Fruit fly (Drosophila melanogaster) whole organism, prepupa: ENCODE measurements around the gene CG6652.

Experiments
- CG10669 ChIP-seq: fragments of 200-800 bp; sonication (Bioruptor generic); optimal IDR thresholded peaks from 3 replicates; lab custom pipeline; 2018; ENCODE audit warnings: missing biosample characterization, mild to moderate bottlenecking, missing genetic modification characterization, moderate library complexity
- CG11294 ChIP-seq: fragments of 200-800 bp; sonication (Bioruptor generic); IDR thresholded peaks from 2 replicates; pipeline ENCODE4 v1.3.6; 2022; ENCODE audit warnings: missing biosample characterization, missing genetic modification characterization
- CG11762 ChIP-seq: fragments of 200-800 bp; sonication (Bioruptor generic); optimal IDR thresholded peaks from 3 replicates; lab custom pipeline; 2016; ENCODE audit warnings: missing biosample characterization, missing genetic modification characterization; ENCODE audit not compliant: insufficient read depth
- CG11902 ChIP-seq: fragments of 200-800 bp; sonication (Bioruptor generic); optimal IDR thresholded peaks from 3 replicates; lab custom pipeline; 2016; ENCODE audit warnings: missing biosample characterization, missing genetic modification characterization
- CG1621 ChIP-seq: fragments of 200-800 bp; sonication (Bioruptor generic); optimal IDR thresholded peaks from 3 replicates; lab custom pipeline; 2018; ENCODE audit warnings: missing biosample characterization, mild to moderate bottlenecking, missing genetic modification characterization
- CG16779 ChIP-seq: fragments of 200-800 bp; sonication (Bioruptor generic); optimal IDR thresholded peaks from 3 replicates; lab custom pipeline; 2017; ENCODE audit warnings: missing biosample characterization, mild to moderate bottlenecking, missing genetic modification characterization
- CG3032 ChIP-seq: fragments of 200-800 bp; optimal IDR thresholded peaks from 2 replicates; lab custom pipeline; 2019; ENCODE audit warnings: missing biosample characterization, mild to moderate bottlenecking, missing genetic modification characterization, moderate library complexity
- CG31627 ChIP-seq: fragments of 200-800 bp; sonication (Bioruptor generic); optimal IDR thresholded peaks from 3 replicates; lab custom pipeline; 2016; ENCODE audit warnings: missing biosample characterization, missing genetic modification characterization
- CG32006 ChIP-seq: fragments of 200-800 bp; sonication (Bioruptor generic); optimal IDR thresholded peaks from 3 replicates; lab custom pipeline; 2017; ENCODE audit warnings: missing biosample characterization, mild to moderate bottlenecking, missing genetic modification characterization
- CG34406 ChIP-seq: fragments of 200-800 bp; sonication (Bioruptor generic); optimal IDR thresholded peaks from 3 replicates; lab custom pipeline; 2016; ENCODE audit warnings: missing biosample characterization, missing genetic modification characterization
- CG3919 ChIP-seq: fragments of 200-800 bp; sonication (Bioruptor generic); optimal IDR thresholded peaks from 3 replicates; lab custom pipeline; 2016; ENCODE audit warnings: missing biosample characterization, missing genetic modification characterization
- CG4318 ChIP-seq: fragments of 200-800 bp; sonication (Bioruptor generic); optimal IDR thresholded peaks from 3 replicates; lab custom pipeline; 2017; ENCODE audit warnings: missing biosample characterization, mild to moderate bottlenecking, missing genetic modification characterization
- CG6276 ChIP-seq: fragments of 200-800 bp; sonication (Bioruptor generic); optimal IDR thresholded peaks from 2 replicates; lab custom pipeline; 2017; ENCODE audit warnings: missing biosample characterization, mild to moderate bottlenecking, missing genetic modification characterization
- CG6808 ChIP-seq: fragments of 200-800 bp; sonication (Bioruptor generic); optimal IDR thresholded peaks from 3 replicates; lab custom pipeline; 2017; ENCODE audit warnings: missing biosample characterization, missing genetic modification characterization, mild to moderate bottlenecking, moderate library complexity, missing genetic modification reagents
- CG6854 ChIP-seq: fragments of 200-800 bp; sonication (Bioruptor generic); optimal IDR thresholded peaks from 2 replicates; lab custom pipeline; 2017; ENCODE audit warnings: missing biosample characterization, mild to moderate bottlenecking, missing genetic modification characterization
- CG8119 ChIP-seq: fragments of 200-800 bp; sonication (Bioruptor generic); IDR thresholded peaks from 3 replicates; pipeline ENCODE4 v1.3.6; 2022; ENCODE audit warnings: missing biosample characterization, missing genetic modification characterization
- CG8319 ChIP-seq: fragments of 200-800 bp; sonication (Bioruptor generic); optimal IDR thresholded peaks from 3 replicates; lab custom pipeline; 2016; ENCODE audit warnings: missing biosample characterization, missing genetic modification characterization
- Eip75B ChIP-seq: fragments of 200-800 bp; sonication (Bioruptor generic); optimal IDR thresholded peaks from 3 replicates; lab custom pipeline; 2016; ENCODE audit warnings: missing biosample characterization, missing genetic modification characterization
- Eip78C ChIP-seq: fragments of 200-800 bp; sonication (Bioruptor generic); peaks from one replicate; lab custom pipeline; 2016; ENCODE audit warnings: missing biosample characterization, missing genetic modification characterization
- Eip93F ChIP-seq: fragments of 200-800 bp; sonication (Bioruptor generic); optimal IDR thresholded peaks from 2 replicates; lab custom pipeline; 2016; ENCODE audit warnings: missing biosample characterization, mild to moderate bottlenecking, missing genetic modification characterization
- Ets21C ChIP-seq: fragments of 200-800 bp; sonication (Bioruptor generic); optimal IDR thresholded peaks from 3 replicates; lab custom pipeline; 2016; ENCODE audit warnings: missing biosample characterization, missing genetic modification characterization
- Ets96B ChIP-seq: fragments of 200-800 bp; optimal IDR thresholded peaks from 2 replicates; lab custom pipeline; 2019; ENCODE audit warnings: missing biosample characterization, mild to moderate bottlenecking, missing genetic modification characterization, moderate library complexity
- Hr38 ChIP-seq: sonication (Bioruptor generic); optimal IDR thresholded peaks from 2 replicates; lab custom pipeline; 2016; ENCODE audit warnings: missing biosample characterization, missing genetic modification characterization
- Hr39 ChIP-seq: fragments of 200-800 bp; sonication (Bioruptor generic); optimal IDR thresholded peaks from 2 replicates; lab custom pipeline; 2016; ENCODE audit warnings: missing biosample characterization, missing genetic modification characterization
- Hr4 ChIP-seq: fragments of 200-800 bp; sonication (Bioruptor generic); optimal IDR thresholded peaks from 3 replicates; lab custom pipeline; 2016; ENCODE audit warnings: missing biosample characterization, missing genetic modification characterization
- Lpt ChIP-seq: fragments of 200-800 bp; sonication (Bioruptor generic); optimal IDR thresholded peaks from 3 replicates; lab custom pipeline; 2016; ENCODE audit warnings: missing biosample characterization, missing genetic modification characterization
- Met ChIP-seq: fragments of 200-800 bp; sonication (Bioruptor generic); optimal IDR thresholded peaks from 3 replicates; lab custom pipeline; 2016; ENCODE audit warnings: missing biosample characterization, missing genetic modification characterization
- Smox ChIP-seq: fragments of 200-800 bp; sonication (Bioruptor generic); optimal IDR thresholded peaks from 3 replicates; lab custom pipeline; 2016; ENCODE audit warnings: missing biosample characterization, missing genetic modification characterization
- Sox102F ChIP-seq: fragments of 200-800 bp; sonication (Bioruptor generic); optimal IDR thresholded peaks from 2 replicates; lab custom pipeline; 2016; ENCODE audit warnings: missing biosample characterization, mild to moderate bottlenecking, missing genetic modification characterization
- Sox14 ChIP-seq: fragments of 200-800 bp; sonication (Bioruptor generic); optimal IDR thresholded peaks from 3 replicates; lab custom pipeline; 2016; ENCODE audit warnings: missing biosample characterization, missing genetic modification characterization
- Sox15 ChIP-seq: fragments of 200-800 bp; sonication (Bioruptor generic); optimal IDR thresholded peaks from 3 replicates; lab custom pipeline; 2016; ENCODE audit warnings: missing biosample characterization, missing genetic modification characterization
- achi ChIP-seq: fragments of 200-800 bp; sonication (Bioruptor generic); optimal IDR thresholded peaks from 3 replicates; lab custom pipeline; 2016; ENCODE audit warnings: missing biosample characterization, missing genetic modification characterization
- acj6 ChIP-seq: fragments of 200-800 bp; sonication (Bioruptor generic); optimal IDR thresholded peaks from 3 replicates; lab custom pipeline; 2016; ENCODE audit warnings: missing biosample characterization, missing genetic modification characterization
- dac ChIP-seq: fragments of 200-800 bp; sonication (Bioruptor generic); optimal IDR thresholded peaks from 2 replicates; lab custom pipeline; 2017; ENCODE audit warnings: missing biosample characterization, mild to moderate bottlenecking, missing genetic modification characterization
- dsx ChIP-seq: fragments of 200-800 bp; optimal IDR thresholded peaks from 3 replicates; lab custom pipeline; 2019; ENCODE audit warnings: missing biosample characterization, mild to moderate bottlenecking, missing genetic modification characterization, moderate library complexity; ENCODE audit not compliant: poor library complexity, severe bottlenecking
- eg ChIP-seq: fragments of 200-800 bp; sonication (Bioruptor generic); IDR thresholded peaks from 3 replicates; pipeline ENCODE4 v1.3.6; 2022; ENCODE audit warnings: missing biosample characterization, missing genetic modification characterization
- esn ChIP-seq: fragments of 200-800 bp; sonication (Bioruptor generic); optimal IDR thresholded peaks from 2 replicates; lab custom pipeline; 2016; ENCODE audit warnings: missing biosample characterization, mild to moderate bottlenecking, missing genetic modification characterization, moderate library complexity
- fd59A ChIP-seq: fragments of 200-800 bp; sonication (Bioruptor generic); optimal IDR thresholded peaks from 2 replicates; lab custom pipeline; 2017; ENCODE audit warnings: missing biosample characterization, mild to moderate bottlenecking, missing genetic modification characterization, missing genetic modification reagents
- fd85E ChIP-seq: fragments of 200-800 bp; sonication (Bioruptor generic); optimal IDR thresholded peaks from 3 replicates; lab custom pipeline; 2016; ENCODE audit warnings: missing biosample characterization, missing genetic modification characterization
- fkh ChIP-seq: fragments of 200-800 bp; sonication (Bioruptor generic); optimal IDR thresholded peaks from 3 replicates; lab custom pipeline; 2017; ENCODE audit warnings: missing biosample characterization, mild to moderate bottlenecking, missing genetic modification characterization, moderate library complexity
- pdm3 ChIP-seq: fragments of 200-800 bp; sonication (Bioruptor generic); optimal IDR thresholded peaks from 3 replicates; lab custom pipeline; 2016; ENCODE audit warnings: missing biosample characterization, missing genetic modification characterization
- spab ChIP-seq: fragments of 200-800 bp; sonication (Bioruptor generic); optimal IDR thresholded peaks from 2 replicates; lab custom pipeline; 2017; ENCODE audit warnings: missing biosample characterization, mild to moderate bottlenecking, missing genetic modification characterization, missing genetic modification reagents
- ss ChIP-seq, 2 experiments: fragments of 200-800 bp; sonication (Bioruptor generic); optimal IDR thresholded peaks; 2 replicates in 1 of 2; 3 replicates in 1 of 2; lab custom pipeline; 2017 to 2018; ENCODE audit warnings: mild to moderate bottlenecking in 2 of 2, missing biosample characterization in 2 of 2, missing genetic modification characterization in 2 of 2, moderate library complexity in 1 of 2
- svp ChIP-seq: fragments of 200-800 bp; sonication (Bioruptor generic); peaks from one replicate; lab custom pipeline; 2016; ENCODE audit warnings: missing biosample characterization, missing genetic modification characterization
- topi ChIP-seq: fragments of 200-800 bp; sonication (Bioruptor generic); optimal IDR thresholded peaks from 3 replicates; lab custom pipeline; 2016; ENCODE audit warnings: missing biosample characterization, missing genetic modification characterization
- vri ChIP-seq: fragments of 200-800 bp; sonication (Bioruptor generic); optimal IDR thresholded peaks from 3 replicates; lab custom pipeline; 2016; ENCODE audit warnings: missing biosample characterization, mild to moderate bottlenecking, missing genetic modification characterization

CG6652 gene

DNA sequence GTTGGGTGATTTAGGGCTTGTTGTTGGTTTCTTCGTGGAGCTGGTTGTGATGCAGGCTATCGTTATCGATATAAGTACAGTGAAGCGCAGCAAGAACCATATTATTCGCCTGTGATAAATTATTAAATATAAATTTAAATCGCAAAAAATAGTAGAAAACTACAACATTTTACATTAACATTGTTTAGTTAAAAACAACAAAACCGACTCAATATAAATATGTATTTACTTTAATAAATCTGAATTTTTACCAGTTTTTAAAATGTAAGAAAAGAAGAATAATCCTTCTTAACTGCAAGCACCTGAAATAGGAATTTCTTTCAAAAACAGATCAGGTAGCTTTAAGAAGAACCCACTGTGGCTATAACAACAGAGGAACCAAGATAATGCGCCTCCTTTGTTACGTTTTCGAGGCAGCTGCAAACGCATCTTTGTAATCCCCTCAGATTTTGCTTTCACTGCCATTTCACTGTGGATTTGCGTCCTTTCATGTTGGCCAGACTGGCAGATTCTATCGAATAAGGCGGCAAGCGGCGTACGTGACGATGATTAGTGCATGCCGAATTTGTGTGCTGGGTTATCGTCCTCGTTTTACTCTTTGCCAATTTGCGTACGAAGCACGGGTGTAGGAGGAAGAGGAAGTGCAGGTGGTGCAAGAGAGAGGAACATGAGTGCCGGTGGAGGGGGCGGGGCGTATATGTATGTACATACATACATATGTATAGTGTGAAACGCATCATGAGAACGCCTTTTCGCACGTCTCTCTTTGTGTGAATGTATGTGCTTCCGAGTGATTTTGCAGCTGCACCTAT is 12.0 kb downstream of the CG6652 start (continued):
- TF ChIP-seq pdm3 (GFP tag; lab: Kevin White, UChicago) (peak; percentile 17), Sox14 (peak; percentile 34), fd59A (no peak), eg (no peak), CG8319 (GFP tag; lab: Kevin White, UChicago) (peak; percentile 7), Met (peak; percentile 36), esn (peak; percentile 77), dsx (GFP tag; lab: Kevin White, UChicago) (no peak), achi (no peak)

DNA sequence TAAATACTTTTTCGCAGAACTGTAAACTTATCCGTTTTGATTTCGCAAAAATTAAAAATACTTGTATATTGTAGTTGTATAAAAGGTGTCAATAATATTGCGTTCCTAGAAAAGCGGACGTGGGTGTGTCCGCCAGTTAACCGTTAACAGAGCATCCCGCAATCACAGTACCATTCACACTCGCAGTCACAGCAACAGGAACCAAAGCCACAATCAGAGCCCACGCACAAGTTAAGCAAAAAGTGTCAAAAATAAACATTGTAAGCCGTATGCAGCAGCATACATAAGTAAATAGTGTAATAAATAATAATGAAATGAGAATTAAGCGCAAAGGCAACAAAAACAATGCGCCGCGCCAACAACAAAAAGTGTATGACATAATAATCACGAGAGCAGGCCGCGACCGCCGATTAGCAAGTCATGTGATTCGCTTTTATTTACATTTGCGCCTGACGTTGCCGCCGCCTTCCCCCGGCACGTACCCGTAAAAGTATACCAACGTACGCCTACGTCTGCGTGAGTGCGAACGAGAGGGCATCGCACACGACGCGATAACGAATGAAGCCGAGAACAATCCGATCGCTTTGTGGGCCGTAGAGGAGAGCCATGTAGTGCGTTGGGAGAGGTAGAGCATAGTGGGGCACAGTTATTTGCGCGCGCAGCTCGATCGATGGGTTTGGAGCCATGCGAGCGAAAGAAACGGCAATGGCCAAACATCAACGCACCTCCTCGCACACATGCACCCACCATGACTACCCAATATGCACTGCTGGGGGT is 12.8 kb downstream of the CG6652 start:
- peak; percentile 54 to 62 for TF ChIP-seq ss (GFP tag; optimal IDR thresholded peaks at IDR 0.05; lab: Kevin White, UChicago)
- no peak for TF ChIP-seq CG11762 (GFP tag; lab: Kevin White, UChicago)
- TF ChIP-seq CG34406 (GFP tag; lab: Kevin White, UChicago) = peak; percentile 45
- TF ChIP-seq CG11294 (GFP tag; lab: Robert Waterston, UW) = no peak
- peak; percentile 26 for TF ChIP-seq CG32006 (GFP tag; lab: Kevin White, UChicago)
- peak; percentile 47 for TF ChIP-seq esn
- peak; percentile 50 for TF ChIP-seq Lpt (GFP tag; lab: Kevin White, UChicago)
- peak; percentile 75 for TF ChIP-seq Sox14
- TF ChIP-seq svp = peak; percentile 97
- peak; percentile 47 for TF ChIP-seq Smox (GFP tag; lab: Kevin White, UChicago)
- peak; percentile 99 for TF ChIP-seq fkh (GFP tag; lab: Kevin White, UChicago)
- TF ChIP-seq dsx (GFP tag; lab: Kevin White, UChicago) = peak; percentile 41
- TF ChIP-seq CG6808 (GFP tag; lab: Kevin White, UChicago) = no peak
- TF ChIP-seq Eip93F (GFP tag; lab: Kevin White, UChicago) = peak; percentile 21
- peak; percentile 70 for TF ChIP-seq Eip78C (GFP tag; lab: Kevin White, UChicago)
- TF ChIP-seq CG10669 (GFP tag; lab: Kevin White, UChicago) = peak; percentile 34
- peak; percentile 29 for TF ChIP-seq CG16779 (tag; lab: Kevin White, UChicago)
- TF ChIP-seq achi = no peak
- TF ChIP-seq CG6276 = no peak
- no peak for TF ChIP-seq Sox15 (GFP tag; lab: Kevin White, UChicago)
- TF ChIP-seq fd85E (GFP tag; lab: Kevin White, UChicago) = no peak
- TF ChIP-seq CG4318 (GFP tag; lab: Kevin White, UChicago) = no peak
- TF ChIP-seq CG3032 (tag; lab: Kevin White, UChicago) = no peak
- TF ChIP-seq CG3919 (GFP tag; lab: Kevin White, UChicago) = peak; percentile 1
- no peak for TF ChIP-seq Ets96B (tag; lab: Kevin White, UChicago)
- TF ChIP-seq CG11902 (GFP tag; lab: Kevin White, UChicago) = peak; percentile 12
- TF ChIP-seq Met = peak; percentile 32
- TF ChIP-seq Hr4 (GFP tag; lab: Kevin White, UChicago) = peak; percentile 42
- no peak for TF ChIP-seq Hr38
- TF ChIP-seq topi (GFP tag; lab: Kevin White, UChicago) = peak; percentile 29
- TF ChIP-seq Hr39 (GFP tag; lab: Kevin White, UChicago) = peak; percentile 63
- TF ChIP-seq acj6 (GFP tag; lab: Kevin White, UChicago) = peak; percentile 29
- TF ChIP-seq pdm3 (GFP tag; lab: Kevin White, UChicago) = peak; percentile 26
- peak; percentile 43 for TF ChIP-seq CG6854 (GFP tag; lab: Kevin White, UChicago)
- TF ChIP-seq Eip75B = peak; percentile 56
- no peak for TF ChIP-seq spab (GFP tag; lab: Kevin White, UChicago)
- peak; percentile 100 for TF ChIP-seq vri (GFP tag; lab: Kevin White, UChicago)
- peak; percentile 46 for TF ChIP-seq CG31627 (GFP tag; lab: Kevin White, UChicago)
- peak; percentile 29 for TF ChIP-seq eg
- TF ChIP-seq CG8119 (GFP tag; lab: Robert Waterston, UW) = no peak; the same call in 2 of the 3 replicates
- TF ChIP-seq dac (GFP tag; lab: Kevin White, UChicago) = no peak
- peak; percentile 67 for TF ChIP-seq CG1621
- no peak for TF ChIP-seq Ets21C (GFP tag; lab: Kevin White, UChicago)
- TF ChIP-seq Sox102F (GFP tag; lab: Kevin White, UChicago) = peak; percentile 6
